Worm (Caenorhabditis elegans) whole organism, young adult: ENCODE measurements around the gene lec-3.
A peak's percentile ranks its signal among the peaks of the same experiment; 100 is the strongest.

Source experiments
- B0035.1 ChIP-seq: sonication (generic microtip); optimal IDR thresholded peaks from 2 replicates; lab custom pipeline; 2016; ENCODE audit warnings: missing genetic modification characterization, mild to moderate bottlenecking, missing compliant biosample characterization, missing genotype, missing genetic modification reagents
- F22D6.2 ChIP-seq: sonication (generic microtip); optimal IDR thresholded peaks from 2 replicates; lab custom pipeline; 2016; ENCODE audit warnings: mild to moderate bottlenecking, missing genetic modification characterization, missing compliant biosample characterization
- F49E8.2 ChIP-seq: sonication (generic microtip); optimal IDR thresholded peaks from 3 replicates; lab custom pipeline; 2017; ENCODE audit warnings: missing genetic modification characterization, mild to moderate bottlenecking, missing compliant biosample characterization, antibody characterized with exemption, moderate library complexity; ENCODE audit not compliant: insufficient read depth
- F57A8.1 ChIP-seq: fragments of 200-800 bp; sonication (Bioruptor generic); optimal IDR thresholded peaks from 2 replicates; lab custom pipeline; 2018; ENCODE audit warnings: mild to moderate bottlenecking, missing genetic modification characterization, moderate library complexity, missing compliant biosample characterization
- F57C9.4 ChIP-seq: sonication (generic microtip); optimal IDR thresholded peaks from 2 replicates; lab custom pipeline; 2017; ENCODE audit warnings: mild to moderate bottlenecking, missing genetic modification characterization, missing compliant biosample characterization
- K12H6.12 ChIP-seq: fragments of 200-800 bp; sonication (Bioruptor generic); optimal IDR thresholded peaks from 2 replicates; lab custom pipeline; 2018; ENCODE audit warnings: mild to moderate bottlenecking, missing genetic modification characterization, missing compliant biosample characterization
- Y53G8AR.9 ChIP-seq: fragments of 200-800 bp; sonication (Bioruptor generic); conservative IDR thresholded peaks from 2 replicates; pipeline ENCODE4 v1.3.6; 2022; ENCODE audit warnings: missing genetic modification reagents, missing genetic modification characterization, missing compliant biosample characterization
- Y79H2A.3 ChIP-seq: fragments of 200-800 bp; sonication (Bioruptor generic); conservative IDR thresholded peaks from 2 replicates; pipeline ENCODE4 v1.3.6; 2022; ENCODE audit warnings: missing genetic modification reagents, missing genetic modification characterization, missing compliant biosample characterization
- aptf-3 ChIP-seq: fragments of 200-800 bp; sonication (Bioruptor generic); IDR thresholded peaks from 2 replicates; pipeline ENCODE4 v1.3.6; 2022; ENCODE audit warnings: missing genetic modification characterization, missing compliant biosample characterization
- cebp-2 ChIP-seq: fragments of 200-800 bp; sonication (Bioruptor generic); IDR thresholded peaks from 2 replicates; pipeline ENCODE4 v1.3.6; 2022; ENCODE audit warnings: missing genetic modification characterization, missing compliant biosample characterization
- ceh-100 ChIP-seq: fragments of 200-800 bp; sonication (Bioruptor generic); IDR thresholded peaks from 2 replicates; pipeline ENCODE4 v1.3.6; 2022; ENCODE audit warnings: missing genetic modification reagents, missing genetic modification characterization, missing compliant biosample characterization
- ceh-27 ChIP-seq: fragments of 200-800 bp; sonication (Bioruptor generic); optimal IDR thresholded peaks from 2 replicates; lab custom pipeline; 2018; ENCODE audit warnings: mild to moderate bottlenecking, missing genetic modification characterization, moderate library complexity, missing compliant biosample characterization
- ceh-58 ChIP-seq: fragments of 200-800 bp; sonication (Bioruptor generic); IDR thresholded peaks from 2 replicates; pipeline ENCODE4 v1.3.6; 2022; ENCODE audit warnings: missing genetic modification characterization, missing compliant biosample characterization
- die-1 ChIP-seq: sonication (generic microtip); optimal IDR thresholded peaks from 2 replicates; lab custom pipeline; 2016; ENCODE audit warnings: missing genotype, mild to moderate bottlenecking, missing genetic modification characterization, missing compliant biosample characterization
- fkh-3 ChIP-seq: sonication (generic microtip); optimal IDR thresholded peaks from 2 replicates; lab custom pipeline; 2016; ENCODE audit warnings: mild to moderate bottlenecking, missing genetic modification characterization, missing compliant biosample characterization
- hlh-12 ChIP-seq: sonication (generic microtip); optimal IDR thresholded peaks from 2 replicates; lab custom pipeline; 2016; ENCODE audit warnings: missing genetic modification characterization, missing compliant biosample characterization
- let-607 ChIP-seq, 2 experiments: fragments of 200-800 bp in 1 of 2; sonication (Bioruptor generic) in 1 of 2; sonication (generic microtip) in 1 of 2; optimal IDR thresholded peaks; 2 replicates each; lab custom pipeline; 2016 to 2018; ENCODE audit warnings: mild to moderate bottlenecking in 2 of 2, missing compliant biosample characterization in 2 of 2, missing genetic modification characterization in 2 of 2, moderate library complexity in 2 of 2, missing genotype in 1 of 2
- madf-3 ChIP-seq: fragments of 200-800 bp; sonication (Bioruptor generic); IDR thresholded peaks from 2 replicates; pipeline ENCODE4 v1.3.6; 2022; ENCODE audit warnings: missing genetic modification reagents, missing genetic modification characterization, missing compliant biosample characterization
- madf-6 ChIP-seq: fragments of 200-800 bp; sonication (Bioruptor generic); IDR thresholded peaks from 2 replicates; pipeline ENCODE4 v1.3.6; 2022; ENCODE audit warnings: missing genetic modification reagents, missing genetic modification characterization, missing compliant biosample characterization
- madf-8 ChIP-seq: fragments of 200-800 bp; sonication (Bioruptor generic); conservative IDR thresholded peaks from 2 replicates; pipeline ENCODE4 v1.3.6; 2022; ENCODE audit warnings: missing genetic modification reagents, missing genetic modification characterization, missing compliant biosample characterization
- mcd-1 ChIP-seq: fragments of 200-800 bp; sonication (Bioruptor generic); IDR thresholded peaks from 2 replicates; pipeline ENCODE4 v1.3.6; 2022; ENCODE audit warnings: missing genetic modification reagents, missing genetic modification characterization, missing compliant biosample characterization
- mxl-1 ChIP-seq: sonication (generic microtip); optimal IDR thresholded peaks from 2 replicates; lab custom pipeline; 2016; ENCODE audit warnings: missing genetic modification characterization, missing compliant biosample characterization
- nfyb-1 ChIP-seq: fragments of 200-800 bp; sonication (Bioruptor generic); IDR thresholded peaks from 2 replicates; pipeline ENCODE4 v1.3.6; 2022; ENCODE audit warnings: missing genetic modification reagents, missing genetic modification characterization, missing compliant biosample characterization
- nhr-120 ChIP-seq: fragments of 200-800 bp; sonication (Bioruptor generic); IDR thresholded peaks from 2 replicates; pipeline ENCODE4 v1.3.6; 2022; ENCODE audit warnings: missing genetic modification characterization, missing compliant biosample characterization
- nhr-80 ChIP-seq: sonication (generic microtip); optimal IDR thresholded peaks from 2 replicates; lab custom pipeline; 2016; ENCODE audit warnings: missing genetic modification characterization, missing compliant biosample characterization
- xnd-1 ChIP-seq: sonication (generic microtip); optimal IDR thresholded peaks from 2 replicates; lab custom pipeline; 2016; ENCODE audit warnings: missing genotype, missing genetic modification reagents, missing genetic modification characterization, missing compliant biosample characterization
- zfh-2 ChIP-seq: fragments of 200-800 bp; sonication (Bioruptor generic); conservative IDR thresholded peaks from 2 replicates; pipeline ENCODE4 v1.3.6; 2022; ENCODE audit warnings: missing genetic modification reagents, missing genetic modification characterization, missing compliant biosample characterization
- zim-3 ChIP-seq: sonication (generic microtip); optimal IDR thresholded peaks from 2 replicates; lab custom pipeline; 2017; ENCODE audit warnings: mild to moderate bottlenecking, missing genetic modification characterization, moderate library complexity, missing compliant biosample characterization
- ztf-25 ChIP-seq: fragments of 200-800 bp; sonication (Bioruptor generic); IDR thresholded peaks from 2 replicates; pipeline ENCODE4 v1.3.6; 2022; ENCODE audit warnings: missing genetic modification reagents, missing genetic modification characterization, missing compliant biosample characterization
- ztf-26 ChIP-seq: sonication (generic microtip); optimal IDR thresholded peaks from 2 replicates; lab custom pipeline; 2017; ENCODE audit warnings: missing genetic modification characterization, missing compliant biosample characterization
- ztf-6 ChIP-seq: fragments of 200-800 bp; sonication (Bioruptor generic); IDR thresholded peaks from 2 replicates; pipeline ENCODE4 v1.3.6; 2022; ENCODE audit warnings: missing genetic modification reagents, missing genetic modification characterization, missing compliant biosample characterization

Gene lec-3

DNA sequence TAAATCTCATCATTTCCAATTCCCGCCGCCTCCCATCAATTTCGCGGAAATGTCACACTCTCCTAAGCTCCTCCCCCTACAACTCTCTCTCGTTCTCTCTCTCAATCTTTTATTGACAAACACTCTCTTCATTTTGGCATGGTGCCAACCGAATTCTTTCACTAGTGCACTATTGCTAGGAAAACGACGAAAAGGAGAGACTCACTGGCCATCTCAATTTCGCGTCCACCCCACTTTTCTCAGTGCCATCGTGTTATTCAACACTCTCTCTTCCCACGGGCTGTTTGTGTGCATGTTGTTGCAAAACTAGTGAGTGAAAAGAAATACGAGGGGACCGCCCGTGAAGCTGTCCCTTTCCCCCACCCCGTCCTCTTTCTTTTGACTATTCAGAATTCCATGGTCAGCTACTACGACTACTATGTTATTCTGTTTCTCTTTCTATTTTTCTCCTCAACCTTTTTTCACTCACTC, 6.0 kb upstream of the lec-3 start:
- TF ChIP-seq zim-3 (tag; lab: Kevin White, UChicago) (no peak), Y53G8AR.9 (no peak), mcd-1 (GFP tag; lab: Robert Waterston, UW) (no peak), ceh-58 (no peak), zfh-2 (GFP tag; lab: Robert Waterston, UW) (no peak), let-607 (tag; optimal IDR thresholded peaks at IDR 0.05; lab: Kevin White, UChicago) (no peak), ceh-27 (GFP tag; lab: Kevin White, UChicago) (peak; percentile 12), ztf-26 (tag; lab: Kevin White, UChicago) (no peak), madf-8 (GFP tag; lab: Robert Waterston, UW) (no peak)

DNA sequence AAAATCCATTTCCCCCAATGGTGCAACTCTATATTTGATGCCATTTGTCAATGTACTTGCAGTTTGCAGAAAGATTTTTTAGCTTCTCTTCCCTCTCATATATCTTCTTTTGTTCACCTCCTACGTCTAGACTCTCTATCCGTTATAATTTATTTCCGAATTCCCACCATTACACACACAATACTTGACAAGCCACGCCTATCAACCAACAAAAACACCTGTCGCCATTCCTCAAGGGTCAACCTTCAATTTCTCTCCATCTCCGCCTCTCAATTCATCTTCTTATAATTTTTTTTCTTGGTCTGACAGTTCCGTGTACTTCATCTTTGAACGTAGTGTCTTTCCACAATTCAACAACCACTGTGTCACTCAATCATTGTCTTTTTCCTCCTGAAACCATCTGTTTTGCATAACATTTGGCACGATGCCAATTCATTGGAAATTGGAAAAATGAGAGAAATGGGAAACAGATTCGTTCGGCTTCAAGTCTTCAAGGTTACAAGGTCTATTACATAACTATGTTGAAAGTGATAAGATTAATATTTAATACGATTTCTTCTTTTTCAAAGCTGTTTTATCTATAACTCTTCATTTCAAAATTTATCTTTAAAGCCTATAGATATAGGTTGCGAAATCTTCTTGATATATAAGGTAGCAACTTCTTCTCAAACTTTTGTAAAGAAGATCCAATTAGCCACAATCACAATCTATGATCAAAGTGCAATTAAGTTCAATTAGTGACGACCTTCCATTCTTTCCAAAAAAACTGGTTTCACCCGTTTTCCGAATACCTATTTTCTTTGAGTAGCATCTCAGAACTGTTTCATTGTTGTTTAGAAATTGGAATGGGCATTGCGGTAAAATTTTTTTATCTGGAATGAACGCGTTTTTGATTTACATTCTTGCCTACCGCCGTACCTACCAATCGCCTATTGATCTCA, 4.0 kb upstream of the lec-3 start:
- 0 out of 2 replicates have a peak, but pooled peaks have one; percentile 30 for TF ChIP-seq madf-3 (GFP tag; lab: Robert Waterston, UW)
- TF ChIP-seq F57C9.4: no peak

DNA sequence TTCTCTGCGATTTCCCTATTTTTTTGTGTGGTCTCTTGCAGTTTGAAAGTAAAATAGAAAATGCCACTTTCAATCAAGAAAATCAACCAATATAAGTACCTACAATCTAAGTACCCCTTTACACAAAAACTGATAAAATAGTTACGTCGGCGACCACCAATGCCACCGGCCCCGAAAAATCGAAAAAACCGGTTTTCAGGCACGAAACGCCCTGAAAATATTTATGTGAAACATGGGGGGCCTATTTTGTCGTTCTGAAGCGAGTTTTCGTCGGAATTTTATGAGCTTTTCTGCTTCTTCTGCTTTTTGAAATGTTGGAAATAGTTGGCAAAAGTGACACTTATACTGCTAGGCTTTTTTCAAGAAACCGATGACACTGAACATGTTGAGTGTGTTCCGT, 2.3 kb upstream of the lec-3 start:
- TF ChIP-seq let-607 (tag; optimal IDR thresholded peaks at IDR 0.05; lab: Kevin White, UChicago) (no peak), madf-6 (GFP tag; lab: Robert Waterston, UW) (no peak), mcd-1 (GFP tag; lab: Robert Waterston, UW) (no peak), ztf-25 (GFP tag; lab: Robert Waterston, UW) (no peak), mxl-1 (no peak), cebp-2 (GFP tag; lab: Robert Waterston, UW) (no peak), xnd-1 (tag; lab: Kevin White, UChicago) (no peak), die-1 (tag; lab: Kevin White, UChicago) (no peak), hlh-12 (tag; lab: Kevin White, UChicago) (no peak), nhr-120 (GFP tag; lab: Robert Waterston, UW) (no peak), F57A8.1 (GFP tag; lab: Kevin White, UChicago) (no peak), ceh-100 (no peak), ztf-6 (GFP tag; lab: Robert Waterston, UW) (no peak), nhr-80 (tag; lab: Kevin White, UChicago) (no peak), nfyb-1 (GFP tag; lab: Robert Waterston, UW) (no peak), F49E8.2 (tag; lab: Kevin White, UChicago) (no peak), K12H6.12 (no peak), Y79H2A.3 (GFP tag; lab: Robert Waterston, UW) (no peak), F22D6.2 (tag; lab: Kevin White, UChicago) (no peak)

DNA sequence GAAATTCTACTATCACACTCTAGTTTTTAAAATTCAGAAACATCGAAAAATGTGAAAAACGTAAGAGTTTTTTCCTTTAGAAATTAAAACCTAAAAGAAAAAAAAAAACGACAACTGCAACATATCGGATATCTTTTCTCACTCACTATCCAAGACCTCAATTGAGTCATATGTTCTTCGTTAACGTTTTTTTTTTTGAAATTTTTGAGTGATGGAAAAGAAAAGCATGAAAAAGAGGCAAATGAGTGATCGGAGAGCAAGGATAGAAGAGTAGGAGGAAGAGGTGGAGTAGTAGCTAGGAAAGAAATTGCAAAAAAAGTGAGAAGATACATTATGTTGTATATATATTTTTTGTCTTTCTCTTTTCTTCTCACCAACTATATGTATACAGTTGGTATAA, 1.4 kb upstream of the lec-3 start:
- TF ChIP-seq B0035.1: no peak
- no peak for TF ChIP-seq xnd-1 (tag; lab: Kevin White, UChicago)

DNA sequence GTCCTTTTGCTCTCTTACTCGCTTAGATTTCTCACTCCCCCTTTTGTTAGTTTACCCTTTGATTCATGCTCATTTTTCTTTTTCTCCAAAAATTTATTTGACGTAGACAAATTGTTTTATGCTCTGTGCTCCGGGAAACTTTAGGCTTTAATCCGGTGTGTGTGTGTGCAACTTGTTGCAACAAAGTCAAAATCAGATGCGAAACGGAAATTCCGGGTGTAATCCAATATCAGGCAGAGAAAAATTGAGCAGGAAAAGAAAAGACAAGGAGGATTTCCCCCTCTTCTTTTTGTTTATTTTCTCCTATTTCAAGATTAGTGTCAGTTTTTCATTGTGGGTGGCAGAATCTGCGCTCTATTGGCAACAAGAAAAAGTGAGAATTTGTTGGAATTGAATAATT, 1.6 kb downstream of the lec-3 start:
- TF ChIP-seq madf-6 (GFP tag; lab: Robert Waterston, UW): no peak
- no peak for TF ChIP-seq aptf-3
- TF ChIP-seq fkh-3 (tag; lab: Kevin White, UChicago): no peak
- no peak for TF ChIP-seq ceh-27 (GFP tag; lab: Kevin White, UChicago)
